Worm (Caenorhabditis elegans): ENCODE results near the gene C10C5.3.

- TF ChIP-seq che-1 (tag; optimal IDR thresholded peaks at IDR 0.05) (no peak), fkh-10 (GFP tag; optimal IDR thresholded peaks at IDR 0.05) (no peak), pag-3 (tag; optimal IDR thresholded peaks at IDR 0.05; ENCODE audit: borderline replicate concordance) (no peak), unc-86 (tag; optimal IDR thresholded peaks at IDR 0.05) (no peak), nfya-1 (tag; optimal IDR thresholded peaks at IDR 0.05) (no peak), unc-42 (tag; optimal IDR thresholded peaks at IDR 0.05) (no peak), ama-1 (optimal IDR thresholded peaks at IDR 0.05) (no peak), pha-4 (tag; optimal IDR thresholded peaks at IDR 0.05) (no peak), dve-1 (tag; optimal IDR thresholded peaks at IDR 0.05) (no peak), ref-2 (tag; optimal IDR thresholded peaks at IDR 0.05) (no peak), syd-9 (tag; optimal IDR thresholded peaks at IDR 0.05) (no peak), hlh-8 (tag; optimal IDR thresholded peaks at IDR 0.05) (no peak), ceh-48 (tag; optimal IDR thresholded peaks at IDR 0.05) (no peak), tbx-2 (tag; optimal IDR thresholded peaks at IDR 0.05) (no peak)
Observed at ce11 chrIV:9423095-9423494, 48.5 kb downstream of the C10C5.3 start, which contains the start of gene srxa-2.
